Fruit fly (Drosophila melanogaster) whole organism, embryonic: ENCODE data around the gene CG3222.

Experiments used
- CG17361 ChIP-seq: fragments of 200-800 bp; sonication (Bioruptor generic); IDR thresholded peaks from 3 replicates; pipeline ENCODE4 v1.3.6; 2022; ENCODE audit warnings: missing biosample characterization, missing genetic modification characterization
- CG8388 ChIP-seq: fragments of 200-800 bp; sonication (Bioruptor generic); optimal IDR thresholded peaks from 2 replicates; lab custom pipeline; 2019; ENCODE audit warnings: missing biosample characterization, mild to moderate bottlenecking, missing genetic modification characterization, moderate library complexity
- danr ChIP-seq: fragments of 200-800 bp; sonication (Bioruptor generic); IDR thresholded peaks from 2 replicates; pipeline ENCODE4 v1.3.6; 2022; ENCODE audit warnings: missing biosample characterization, missing genetic modification characterization

- TF ChIP-seq CG17361 (GFP tag; lab: Robert Waterston, UW) (no peak), danr (GFP tag; lab: Robert Waterston, UW) (no peak), CG8388 (no peak)
Measured at dm6 chr3L:9559040-9559439, 39.7 kb upstream of the CG3222 start.
